Worm (Caenorhabditis elegans) whole organism, L1 larva: ENCODE results near the gene srv-5.
A peak's percentile ranks its signal among the peaks of the same experiment; 100 is the strongest.
"Not testable (repeated sequence)": the region's sequence is repeated elsewhere in the genome, so short reads cannot be mapped to it uniquely, and the experiment has no call there.

Experiments
- C04F5.9 ChIP-seq: sonication (generic microtip); optimal IDR thresholded peaks from 2 replicates; lab custom pipeline; 2016; ENCODE audit warnings: missing genetic modification characterization, missing compliant biosample characterization
- C16A3.4 ChIP-seq: fragments of 150-350 bp; optimal IDR thresholded peaks from 2 replicates; lab custom pipeline; 2014; ENCODE audit warnings: missing biosample characterization, missing genetic modification characterization
- F16B12.6 ChIP-seq: fragments of 150-350 bp; optimal IDR thresholded peaks from 2 replicates; lab custom pipeline; 2014; ENCODE audit warnings: missing biosample characterization, missing genetic modification characterization
- aha-1 ChIP-seq: fragments of 150-350 bp; optimal IDR thresholded peaks from 2 replicates; lab custom pipeline; 2014; ENCODE audit warnings: missing biosample characterization, missing genetic modification characterization
- ama-1 ChIP-seq: fragments of 150-350 bp; optimal IDR thresholded peaks from 2 replicates; lab custom pipeline; 2014
- ceh-82 ChIP-seq, 3 experiments: fragments of 150-350 bp in 1 of 3; sonication (generic microtip) in 2 of 3; optimal IDR thresholded peaks; 2 replicates each; lab custom pipeline; 2014 to 2017; ENCODE audit warnings: missing biosample characterization in 3 of 3, missing genetic modification characterization in 3 of 3
- ces-1 ChIP-seq: fragments of 150-350 bp; optimal IDR thresholded peaks from 2 replicates; lab custom pipeline; 2014; ENCODE audit warnings: missing biosample characterization, missing genetic modification reagents, missing genetic modification characterization
- dpl-1 ChIP-seq, 3 experiments: fragments of 150-350 bp in 2 of 3; sonication (generic microtip) in 1 of 3; optimal IDR thresholded peaks; 2 replicates each; lab custom pipeline; 2014 to 2017; ENCODE audit warnings: missing biosample characterization in 3 of 3, missing genetic modification characterization in 3 of 3, missing genetic modification reagents in 3 of 3
- efl-1 ChIP-seq, 4 experiments: fragments of 150-350 bp; optimal IDR thresholded peaks in 3 of 4; peaks in 1 of 4; 1 replicate in 1 of 4; 2 replicates in 3 of 4; lab custom pipeline; 2014; ENCODE audit warnings: missing biosample characterization in 2 of 4, missing genetic modification characterization in 2 of 4, missing genetic modification reagents in 2 of 4
- elt-2 ChIP-seq: sonication (generic microtip); optimal IDR thresholded peaks from 2 replicates; lab custom pipeline; 2016; ENCODE audit warnings: missing genetic modification characterization, mild to moderate bottlenecking, inconsistent platforms, missing compliant biosample characterization, missing genetic modification reagents
- elt-3 ChIP-seq, 6 experiments: fragments of 150-350 bp in 1 of 6; sonication (generic microtip); optimal IDR thresholded peaks; 2 replicates each; lab custom pipeline; 2017 to 2018; ENCODE audit warnings: missing biosample characterization in 6 of 6, missing genetic modification characterization in 6 of 6, inconsistent platforms in 1 of 6
- fkh-10 ChIP-seq: sonication (generic microtip); optimal IDR thresholded peaks from 2 replicates; lab custom pipeline; 2017; ENCODE audit warnings: missing biosample characterization, missing genetic modification reagents, missing genetic modification characterization
- fkh-4 ChIP-seq: sonication (generic microtip); optimal IDR thresholded peaks from 2 replicates; lab custom pipeline; 2016; ENCODE audit warnings: missing compliant biosample characterization, missing genetic modification characterization, borderline replicate concordance
- fkh-8 ChIP-seq: sonication (generic microtip); optimal IDR thresholded peaks from 2 replicates; lab custom pipeline; 2016; ENCODE audit warnings: mild to moderate bottlenecking, missing genetic modification characterization, missing compliant biosample characterization
- grh-1 ChIP-seq: fragments of 200-800 bp; sonication (Bioruptor generic); IDR thresholded peaks from 2 replicates; pipeline ENCODE4 v1.3.6; 2022; ENCODE audit warnings: missing genetic modification reagents, missing genetic modification characterization, missing compliant biosample characterization
- hlh-17 ChIP-seq: fragments of 200-800 bp; sonication (Bioruptor generic); optimal IDR thresholded peaks from 2 replicates; lab custom pipeline; 2018; ENCODE audit warnings: missing genetic modification characterization, mild to moderate bottlenecking, missing compliant biosample characterization, moderate library complexity, borderline replicate concordance
- isw-1 ChIP-seq: fragments of 200-800 bp; sonication (Bioruptor generic); IDR thresholded peaks from 2 replicates; pipeline ENCODE4 v1.3.6; 2022; ENCODE audit warnings: missing genetic modification characterization, missing compliant biosample characterization
- jun-1 ChIP-seq: fragments of 150-350 bp; optimal IDR thresholded peaks from 2 replicates; lab custom pipeline; 2014; ENCODE audit warnings: missing biosample characterization, missing genetic modification reagents, missing genetic modification characterization
- lin-15B ChIP-seq: fragments of 150-350 bp; sonication (generic microtip); optimal IDR thresholded peaks from 3 replicates; lab custom pipeline; 2014; ENCODE audit warnings: missing biosample characterization, missing genetic modification characterization
- lin-35 ChIP-seq, 2 experiments: fragments of 150-350 bp; optimal IDR thresholded peaks; 2 replicates each; lab custom pipeline; 2014; ENCODE audit warnings: missing biosample characterization in 2 of 2, missing genetic modification characterization in 2 of 2, missing genetic modification reagents in 2 of 2
- lir-3 ChIP-seq: sonication (generic microtip); optimal IDR thresholded peaks from 2 replicates; lab custom pipeline; 2016; ENCODE audit warnings: mild to moderate bottlenecking, missing genetic modification characterization, moderate library complexity, missing compliant biosample characterization; ENCODE audit not compliant: poor library complexity
- lsy-2 ChIP-seq, 2 experiments: fragments of 150-350 bp; optimal IDR thresholded peaks; 2 replicates each; lab custom pipeline; 2014; ENCODE audit warnings: missing biosample characterization in 2 of 2, missing genetic modification characterization in 2 of 2
- mab-9 ChIP-seq: fragments of 200-800 bp; sonication (Bioruptor generic); IDR thresholded peaks from 2 replicates; pipeline ENCODE4 v1.3.6; 2022; ENCODE audit warnings: missing genetic modification reagents, missing genetic modification characterization, missing compliant biosample characterization
- mdl-1 ChIP-seq, 2 experiments: fragments of 150-350 bp; optimal IDR thresholded peaks; 2 replicates each; lab custom pipeline; 2014 to 2017; ENCODE audit warnings: missing biosample characterization in 2 of 2, missing genetic modification characterization in 2 of 2, inconsistent platforms in 1 of 2
- mep-1 ChIP-seq: fragments of 150-350 bp; optimal IDR thresholded peaks from 2 replicates; lab custom pipeline; 2014; ENCODE audit warnings: missing biosample characterization, missing genetic modification characterization
- nhr-12 ChIP-seq: sonication (generic microtip); optimal IDR thresholded peaks from 2 replicates; lab custom pipeline; 2017; ENCODE audit warnings: missing biosample characterization, missing genetic modification characterization
- nhr-20 ChIP-seq: sonication (generic microtip); optimal IDR thresholded peaks from 2 replicates; lab custom pipeline; 2016; ENCODE audit warnings: mild to moderate bottlenecking, missing genetic modification characterization, missing compliant biosample characterization
- nhr-237 ChIP-seq: fragments of 150-350 bp; optimal IDR thresholded peaks from 2 replicates; lab custom pipeline; 2014; ENCODE audit warnings: missing biosample characterization, missing genetic modification characterization
- nhr-76 ChIP-seq: sonication (generic microtip); optimal IDR thresholded peaks from 2 replicates; lab custom pipeline; 2017; ENCODE audit warnings: missing biosample characterization, missing genetic modification characterization
- nhr-85 ChIP-seq: sonication (generic microtip); peaks from one replicate; lab custom pipeline; 2016; ENCODE audit warnings: missing genetic modification characterization, inconsistent platforms, missing compliant biosample characterization
- nhr-90 ChIP-seq: sonication (generic microtip); optimal IDR thresholded peaks from 2 replicates; lab custom pipeline; 2016; ENCODE audit warnings: mild to moderate bottlenecking, missing genetic modification characterization, missing compliant biosample characterization; ENCODE audit not compliant: poor library complexity
- pax-3 ChIP-seq: fragments of 200-800 bp; sonication (Bioruptor generic); optimal IDR thresholded peaks from 2 replicates; lab custom pipeline; 2018; ENCODE audit warnings: mild to moderate bottlenecking, missing genetic modification characterization, moderate library complexity, missing compliant biosample characterization
- pqm-1 ChIP-seq: sonication (generic microtip); optimal IDR thresholded peaks from 3 replicates; lab custom pipeline; 2017; ENCODE audit warnings: missing biosample characterization, missing genetic modification characterization
- rnt-1 ChIP-seq: sonication (generic microtip); optimal IDR thresholded peaks from 2 replicates; lab custom pipeline; 2016; ENCODE audit warnings: mild to moderate bottlenecking, missing genetic modification characterization, moderate library complexity, missing compliant biosample characterization
- skn-1 ChIP-seq: fragments of 150-350 bp; optimal IDR thresholded peaks from 2 replicates; lab custom pipeline; 2014; ENCODE audit warnings: missing biosample characterization, missing genetic modification characterization
- swsn-7 ChIP-seq: sonication (generic microtip); optimal IDR thresholded peaks from 2 replicates; lab custom pipeline; 2016; ENCODE audit warnings: missing genetic modification characterization, missing compliant biosample characterization
- tlp-1 ChIP-seq: fragments of 150-350 bp; optimal IDR thresholded peaks from 2 replicates; lab custom pipeline; 2014; ENCODE audit warnings: missing biosample characterization, missing genetic modification characterization
- unc-30 ChIP-seq: sonication (generic microtip); optimal IDR thresholded peaks from 2 replicates; lab custom pipeline; 2017; ENCODE audit warnings: missing biosample characterization, missing genetic modification characterization
- unc-62 ChIP-seq: fragments of 150-350 bp; optimal IDR thresholded peaks from 2 replicates; lab custom pipeline; 2014; ENCODE audit warnings: missing biosample characterization, missing genetic modification reagents, missing genetic modification characterization
- unc-86 ChIP-seq: sonication (generic microtip); optimal IDR thresholded peaks from 2 replicates; lab custom pipeline; 2016; ENCODE audit warnings: missing genetic modification characterization, missing compliant biosample characterization
- zip-4 ChIP-seq: fragments of 200-800 bp; sonication (Bioruptor generic); optimal IDR thresholded peaks from 2 replicates; lab custom pipeline; 2018; ENCODE audit warnings: mild to moderate bottlenecking, missing genetic modification characterization, moderate library complexity, missing compliant biosample characterization

Gene srv-5

DNA sequence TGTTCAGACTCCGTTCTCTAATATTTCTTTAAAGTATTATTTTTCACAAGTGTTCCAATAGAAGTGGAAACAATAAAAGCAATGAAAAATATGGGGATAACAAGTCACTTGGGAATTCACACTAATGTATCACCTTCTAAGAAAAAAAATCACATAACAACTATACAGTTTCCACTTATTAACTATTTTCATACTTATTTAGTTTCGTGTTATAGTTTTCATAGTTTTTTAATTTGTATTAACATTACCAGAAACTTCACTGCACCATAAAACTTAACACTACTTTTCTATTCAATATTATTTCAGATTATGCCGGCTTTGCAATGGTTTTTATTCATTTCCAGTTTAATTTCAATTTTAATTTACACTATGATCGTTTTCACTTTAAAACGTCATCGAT lies at the start of gene srv-5:
Gene srv-5 (plus strand): TSS at position 301 of the 400 bp plus-strand sequence.
- TF ChIP-seq efl-1 (optimal IDR thresholded peaks at IDR 0.05; lab: Kevin White, UChicago) (no peak), efl-1 (GFP tag; optimal IDR thresholded peaks at IDR 0.05 in 1 of 2; lab: Kevin White, UChicago) (peak in 1 of 2 experiments; percentile 55), fkh-10 (GFP tag; lab: Kevin White, UChicago) (no peak)
- TF ChIP-seq, all 84 proteins: peak for 1

DNA sequence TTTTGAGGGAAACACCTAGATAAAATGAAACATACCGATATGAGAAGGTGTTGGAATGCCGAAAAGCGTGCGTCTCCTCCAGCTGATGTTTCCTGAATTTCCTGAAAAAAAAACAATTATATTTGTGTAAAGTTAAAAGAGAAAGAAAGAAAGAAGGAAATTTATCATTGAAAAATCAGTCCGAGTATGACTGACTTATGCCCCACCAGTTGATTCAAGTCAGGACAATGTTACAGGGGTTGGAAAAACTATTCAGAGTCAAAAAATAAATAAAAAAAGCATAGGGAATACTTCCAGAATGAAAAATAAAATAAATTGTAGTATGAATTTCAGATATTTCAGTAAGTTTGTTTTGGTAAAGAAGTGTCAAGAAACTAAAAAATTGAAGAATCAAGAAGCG lies 44.8 kb upstream of the srv-5 start, which contains the start of gene F20B6.9:
Gene F20B6.9 (minus strand): TSS at position 101 of the 400 bp plus-strand sequence.
- TF ChIP-seq nhr-12; tlp-1 (tag; lab: Kevin White, UChicago); C04F5.9 (tag; lab: Kevin White, UChicago): not testable (repeated sequence)

DNA sequence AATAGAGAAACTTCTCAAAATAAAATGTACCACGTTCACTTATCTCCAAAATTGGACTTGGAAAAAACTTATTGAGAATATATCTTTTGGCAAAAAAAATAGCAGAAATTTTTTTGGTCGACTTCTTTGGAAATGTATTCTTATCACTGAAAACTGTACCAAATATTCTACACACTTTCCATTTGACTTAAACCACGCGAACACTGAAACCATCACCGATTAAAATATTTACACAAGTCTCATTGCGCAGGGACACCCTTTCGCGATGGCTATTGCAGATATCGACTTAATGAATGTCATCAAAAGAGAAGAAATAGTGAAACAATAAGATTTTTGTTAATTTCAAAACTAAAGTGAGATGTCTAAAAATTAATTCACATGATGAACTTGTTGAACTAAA lies 43.7 kb upstream of the srv-5 start:
- peak; percentile 8 for TF ChIP-seq zip-4 (GFP tag; lab: Kevin White, UChicago)
- no peak for TF ChIP-seq nhr-76 (tag; lab: Kevin White, UChicago)
- no peak for TF ChIP-seq ces-1 (GFP tag; lab: Kevin White, UChicago)
- TF ChIP-seq pax-3 (tag; lab: Kevin White, UChicago): peak; percentile 5
- no peak for TF ChIP-seq mab-9
- peak; percentile 50 for TF ChIP-seq nhr-90 (tag; lab: Kevin White, UChicago)
- no peak for TF ChIP-seq aha-1
- no peak for TF ChIP-seq unc-62 (GFP tag; lab: Kevin White, UChicago)
- peak; percentile 29 for TF ChIP-seq C16A3.4 (tag; lab: Kevin White, UChicago)
- no peak for TF ChIP-seq mep-1 (tag; lab: Kevin White, UChicago)
- no peak for TF ChIP-seq nhr-20 (tag; lab: Kevin White, UChicago)
- TF ChIP-seq tlp-1 (tag; lab: Kevin White, UChicago): no peak
- peak; percentile 27 for TF ChIP-seq skn-1 (tag; lab: Kevin White, UChicago)
- TF ChIP-seq lir-3 (tag; lab: Kevin White, UChicago): peak; percentile 22
- TF ChIP-seq nhr-85 (tag; lab: Kevin White, UChicago): no peak
- peak; percentile 74 for TF ChIP-seq jun-1
- peak in 1 of 2 experiments; percentile 17 for TF ChIP-seq lsy-2 (tag; optimal IDR thresholded peaks at IDR 0.05; lab: Kevin White, UChicago)
- no peak for TF ChIP-seq nhr-237 (tag; lab: Kevin White, UChicago)
- TF ChIP-seq elt-2: peak; percentile 40
- TF ChIP-seq fkh-4 (tag; lab: Kevin White, UChicago): no peak
- no peak for TF ChIP-seq unc-86
- peak in 1 of 3 experiments; percentile 1 for TF ChIP-seq dpl-1 (GFP tag; optimal IDR thresholded peaks at IDR 0.05; lab: Kevin White, UChicago)
- TF ChIP-seq efl-1 (optimal IDR thresholded peaks at IDR 0.05; lab: Kevin White, UChicago): peak in 1 of 2 experiments; percentile 22
- peak in 1 of 2 experiments; percentile 42 for TF ChIP-seq efl-1 (GFP tag; optimal IDR thresholded peaks at IDR 0.05 in 1 of 2; lab: Kevin White, UChicago)
- TF ChIP-seq ceh-82 (tag; optimal IDR thresholded peaks at IDR 0.05; lab: Kevin White, UChicago): peak in 2 of 3 experiments; percentile 23 to 60
- peak in 2 of 6 experiments; percentile 47 to 52 for TF ChIP-seq elt-3 (tag; optimal IDR thresholded peaks at IDR 0.05; lab: Kevin White, UChicago)
- no peak for TF ChIP-seq rnt-1 (tag; lab: Kevin White, UChicago)
- TF ChIP-seq lin-15B (tag; lab: Kevin White, UChicago): no peak
- TF ChIP-seq pqm-1 (tag; lab: Kevin White, UChicago): no peak
- TF ChIP-seq unc-30: no peak
- TF ChIP-seq ama-1 (lab: Kevin White, UChicago): no peak
- TF ChIP-seq hlh-17 (GFP tag; lab: Kevin White, UChicago): no peak
- no peak for TF ChIP-seq nhr-12
- no peak for TF ChIP-seq F16B12.6
- no peak for TF ChIP-seq isw-1 (GFP tag; lab: Robert Waterston, UW)
- peak in 1 of 2 experiments; percentile 75 for TF ChIP-seq lin-35 (GFP tag; optimal IDR thresholded peaks at IDR 0.05; lab: Kevin White, UChicago)
- peak in 1 of 2 experiments; percentile 38 for TF ChIP-seq mdl-1 (tag; optimal IDR thresholded peaks at IDR 0.05; lab: Kevin White, UChicago)
- no peak for TF ChIP-seq swsn-7
- 0 out of 2 replicates have a peak, but pooled peaks have one; percentile 33 for TF ChIP-seq grh-1
- TF ChIP-seq fkh-8 (tag; lab: Kevin White, UChicago): peak; percentile 50
